Worm (Caenorhabditis elegans) whole organism, L4/young adult: ENCODE results near the gene EGAP1.5.

Source experiments
- dao-5 ChIP-seq: sonication (generic microtip); optimal IDR thresholded peaks from 2 replicates; lab custom pipeline; 2016; ENCODE audit warnings: missing genotype, missing genetic modification characterization, moderate library complexity, missing compliant biosample characterization
- him-1 ChIP-seq: sonication (generic microtip); optimal IDR thresholded peaks from 2 replicates; lab custom pipeline; 2016; ENCODE audit warnings: missing genotype, missing genetic modification reagents, missing genetic modification characterization, missing compliant biosample characterization

- TF ChIP-seq him-1 (tag; lab: Kevin White, UChicago) (peak; percentile 17), dao-5 (no peak)
These were observed 9.0 kb downstream of the EGAP1.5 start for ce11 chrIII:5940525-5940974.
